Worm (Caenorhabditis elegans) whole organism, midembryonic: ENCODE data around the gene clik-1.

Source experiments
- cog-1 ChIP-seq: sonication (generic microtip); optimal IDR thresholded peaks from 2 replicates; lab custom pipeline; 2016; ENCODE audit warnings: missing genetic modification characterization, missing compliant biosample characterization
- tab-1 ChIP-seq: fragments of 200-800 bp; sonication (Bioruptor generic); IDR thresholded peaks from 2 replicates; pipeline ENCODE4 v1.3.6; 2022; ENCODE audit warnings: missing genetic modification characterization, missing compliant biosample characterization

ce11 chrV:6787906-6788430, 19.4 kb upstream of the clik-1 start, which contains the start of gene ZC404.2:
- no peak for TF ChIP-seq tab-1 (GFP tag; lab: Robert Waterston, UW)
- TF ChIP-seq cog-1, result no peak
